Worm (Caenorhabditis elegans): ENCODE results near the gene W04E12.5.

DNA sequence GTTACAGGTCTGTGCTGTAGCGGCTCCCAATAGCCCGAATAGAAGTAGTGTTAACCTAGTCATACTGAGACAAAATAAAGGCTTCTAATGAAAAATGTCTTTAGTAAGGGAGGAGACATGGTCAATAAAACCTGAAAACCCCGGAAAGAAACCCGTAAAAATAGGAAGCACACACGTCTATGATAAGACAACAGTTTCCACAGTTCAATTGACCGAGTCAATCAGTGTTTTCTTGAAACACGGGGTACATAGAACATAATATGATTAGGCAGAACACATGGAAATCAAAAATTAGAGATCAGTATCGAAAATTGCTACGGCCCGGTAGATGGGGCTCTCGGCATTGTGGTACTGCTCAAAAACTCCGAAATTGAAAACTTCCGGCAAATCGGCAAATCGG lies 5.2 kb downstream of the W04E12.5 start, which contains the start of gene clec-49:
- TF ChIP-seq nhr-28 (tag; optimal IDR thresholded peaks at IDR 0.05) (no peak), snpc-4 (tag; optimal IDR thresholded peaks at IDR 0.05) (no peak), mep-1 (tag; optimal IDR thresholded peaks at IDR 0.05) (no peak), tbx-8 (GFP tag; optimal IDR thresholded peaks at IDR 0.05) (no peak), cnd-1 (tag; optimal IDR thresholded peaks at IDR 0.05) (no peak)
